Worm (Caenorhabditis elegans) whole organism, L4 larva: ENCODE measurements around the gene Y9C9A.8.
"Not testable (repeated sequence)": the region's sequence is repeated elsewhere in the genome, so short reads cannot be mapped to it uniquely, and the experiment has no call there.

Source experiments
- F26F4.8 ChIP-seq: fragments of 200-800 bp; sonication (Bioruptor generic); conservative IDR thresholded peaks from 2 replicates; pipeline ENCODE4 v1.3.6; 2022; ENCODE audit warnings: missing genetic modification characterization, missing compliant biosample characterization
- F49E8.2 ChIP-seq: sonication (generic microtip); optimal IDR thresholded peaks from 2 replicates; lab custom pipeline; 2016; ENCODE audit warnings: missing compliant biosample characterization, mild to moderate bottlenecking, missing genetic modification characterization, borderline replicate concordance
- R02D3.7 ChIP-seq: fragments of 150-350 bp; sonication (generic microtip); optimal IDR thresholded peaks from 3 replicates; lab custom pipeline; 2014; ENCODE audit warnings: missing biosample characterization, missing genetic modification characterization
- T20F7.1 ChIP-seq: fragments of 200-800 bp; sonication (Bioruptor generic); optimal IDR thresholded peaks from 2 replicates; lab custom pipeline; 2018; ENCODE audit warnings: mild to moderate bottlenecking, missing genetic modification characterization, missing compliant biosample characterization
- Y105C5A.15 ChIP-seq: fragments of 200-800 bp; sonication (Bioruptor generic); IDR thresholded peaks from 2 replicates; pipeline ENCODE4 v1.3.6; 2022; ENCODE audit warnings: missing genetic modification characterization, missing compliant biosample characterization
- Y75B8A.6 ChIP-seq: fragments of 200-800 bp; sonication (Bioruptor generic); IDR thresholded peaks from 2 replicates; pipeline ENCODE4 v1.3.6; 2022; ENCODE audit warnings: missing genetic modification reagents, missing genetic modification characterization, missing compliant biosample characterization
- aly-2 ChIP-seq: sonication (generic microtip); optimal IDR thresholded peaks from 2 replicates; lab custom pipeline; 2018; ENCODE audit warnings: missing biosample characterization, missing genetic modification characterization
- arid-1 ChIP-seq: fragments of 200-800 bp; sonication (Bioruptor generic); conservative IDR thresholded peaks from 2 replicates; pipeline ENCODE4 v1.3.6; 2022; ENCODE audit warnings: missing genetic modification reagents, missing genetic modification characterization, missing compliant biosample characterization
- attf-4 ChIP-seq: sonication (generic microtip); optimal IDR thresholded peaks from 3 replicates; lab custom pipeline; 2017; ENCODE audit warnings: missing biosample characterization, missing genetic modification characterization
- ceh-82 ChIP-seq: sonication (generic microtip); optimal IDR thresholded peaks from 2 replicates; lab custom pipeline; 2017; ENCODE audit warnings: missing biosample characterization, missing genetic modification characterization
- ces-1 ChIP-seq: fragments of 150-350 bp; sonication (generic microtip); optimal IDR thresholded peaks from 4 replicates; lab custom pipeline; 2014; ENCODE audit warnings: missing biosample characterization, missing genetic modification reagents, missing genetic modification characterization
- daf-16 ChIP-seq, 3 experiments: sonication (generic microtip); optimal IDR thresholded peaks; 2 replicates each; lab custom pipeline; 2016 to 2017; ENCODE audit warnings: missing genetic modification characterization in 3 of 3, missing genetic modification reagents in 3 of 3, mild to moderate bottlenecking in 2 of 3, missing compliant biosample characterization in 2 of 3, missing biosample characterization in 1 of 3, moderate library complexity in 1 of 3
- daf-19 ChIP-seq: fragments of 200-800 bp; sonication (Bioruptor generic); conservative IDR thresholded peaks from 2 replicates; pipeline ENCODE4 v1.3.6; 2022; ENCODE audit warnings: missing genetic modification characterization, missing compliant biosample characterization
- daf-8 ChIP-seq: fragments of 200-800 bp; sonication (Bioruptor generic); IDR thresholded peaks from 2 replicates; pipeline ENCODE4 v1.3.6; 2022; ENCODE audit warnings: missing genetic modification characterization, missing compliant biosample characterization
- dpl-1 ChIP-seq: fragments of 150-350 bp; optimal IDR thresholded peaks from 2 replicates; lab custom pipeline; 2014; ENCODE audit warnings: missing biosample characterization, missing genetic modification reagents, missing genetic modification characterization
- duxl-1 ChIP-seq: sonication (generic microtip); optimal IDR thresholded peaks from 2 replicates; lab custom pipeline; 2016; ENCODE audit warnings: mild to moderate bottlenecking, missing genetic modification characterization, moderate library complexity, missing compliant biosample characterization; ENCODE audit not compliant: poor library complexity
- dve-1 ChIP-seq: sonication (generic microtip); optimal IDR thresholded peaks from 2 replicates; lab custom pipeline; 2017; ENCODE audit warnings: antibody characterized with exemption, mild to moderate bottlenecking, missing genetic modification characterization, missing compliant biosample characterization; ENCODE audit not compliant: insufficient read depth
- egl-27 ChIP-seq: sonication (generic microtip); optimal IDR thresholded peaks from 3 replicates; lab custom pipeline; 2017; ENCODE audit warnings: missing biosample characterization, missing genetic modification reagents, missing genetic modification characterization
- egl-43 ChIP-seq: fragments of 200-800 bp; sonication (Bioruptor generic); IDR thresholded peaks from 2 replicates; pipeline ENCODE4 v1.3.6; 2022; ENCODE audit warnings: missing genetic modification reagents, missing genetic modification characterization, missing compliant biosample characterization
- gei-8 ChIP-seq: fragments of 200-800 bp; sonication (Bioruptor generic); optimal IDR thresholded peaks from 2 replicates; lab custom pipeline; 2018; ENCODE audit warnings: mild to moderate bottlenecking, missing genetic modification characterization, missing compliant biosample characterization
- lin-1 ChIP-seq: fragments of 200-800 bp; sonication (Bioruptor generic); IDR thresholded peaks from 2 replicates; pipeline ENCODE4 v1.3.6; 2022; ENCODE audit warnings: missing genetic modification reagents, missing genetic modification characterization, missing compliant biosample characterization
- lin-13 ChIP-seq: fragments of 150-350 bp; optimal IDR thresholded peaks from 2 replicates; lab custom pipeline; 2014; ENCODE audit warnings: missing biosample characterization, missing genetic modification reagents, missing genetic modification characterization
- lin-39 ChIP-seq: fragments of 150-350 bp; optimal IDR thresholded peaks from 2 replicates; lab custom pipeline; 2014; ENCODE audit warnings: missing biosample characterization, missing genetic modification reagents, missing genetic modification characterization
- mes-2 ChIP-seq: sonication (generic microtip); optimal IDR thresholded peaks from 2 replicates; lab custom pipeline; 2016; ENCODE audit warnings: missing genotype, mild to moderate bottlenecking, missing genetic modification characterization, missing compliant biosample characterization; ENCODE audit not compliant: poor library complexity, severe bottlenecking
- mxl-2 ChIP-seq: fragments of 200-800 bp; sonication (Bioruptor generic); conservative IDR thresholded peaks from 2 replicates; pipeline ENCODE4 v1.3.6; 2022; ENCODE audit warnings: missing genetic modification reagents, missing genetic modification characterization, missing compliant biosample characterization
- nhr-111 ChIP-seq: fragments of 200-800 bp; sonication (Bioruptor generic); optimal IDR thresholded peaks from 2 replicates; lab custom pipeline; 2018; ENCODE audit warnings: mild to moderate bottlenecking, missing genetic modification characterization, missing compliant biosample characterization
- nhr-237 ChIP-seq: sonication (generic microtip); optimal IDR thresholded peaks from 2 replicates; lab custom pipeline; 2017; ENCODE audit warnings: missing biosample characterization, missing genetic modification characterization
- nhr-25 ChIP-seq: sonication (generic microtip); optimal IDR thresholded peaks from 2 replicates; lab custom pipeline; 2017; ENCODE audit warnings: missing genetic modification characterization, mild to moderate bottlenecking, missing compliant biosample characterization, antibody characterized with exemption, moderate library complexity, borderline replicate concordance; ENCODE audit not compliant: insufficient read depth
- nhr-28 ChIP-seq: fragments of 150-350 bp; optimal IDR thresholded peaks from 2 replicates; lab custom pipeline; 2014; ENCODE audit warnings: missing biosample characterization, missing genetic modification characterization
- nhr-48 ChIP-seq: sonication (generic microtip); optimal IDR thresholded peaks from 2 replicates; lab custom pipeline; 2016; ENCODE audit warnings: mild to moderate bottlenecking, missing genetic modification characterization, missing compliant biosample characterization
- nhr-6 ChIP-seq: fragments of 150-350 bp; optimal IDR thresholded peaks from 2 replicates; lab custom pipeline; 2014; ENCODE audit warnings: missing biosample characterization, missing genetic modification characterization
- nhr-77 ChIP-seq: fragments of 150-350 bp; optimal IDR thresholded peaks from 2 replicates; lab custom pipeline; 2014; ENCODE audit warnings: missing biosample characterization, missing genetic modification characterization
- pha-4 ChIP-seq, 2 experiments: fragments of 150-350 bp in 1 of 2; fragments of 200-800 bp in 1 of 2; sonication (Bioruptor generic) in 1 of 2; IDR thresholded peaks in 1 of 2; optimal IDR thresholded peaks in 1 of 2; 2 replicates each; pipeline versions ENCODE4 v1.3.6 to Lab custom; 2014 to 2022; ENCODE audit warnings: missing genetic modification characterization in 2 of 2, missing genetic modification reagents in 2 of 2, missing biosample characterization in 1 of 2, missing compliant biosample characterization in 1 of 2
- snpc-1.2 ChIP-seq: fragments of 200-800 bp; sonication (Bioruptor generic); IDR thresholded peaks from 2 replicates; pipeline ENCODE4 v1.3.6; 2022; ENCODE audit warnings: missing genetic modification reagents, missing genetic modification characterization, missing compliant biosample characterization
- tag-97 ChIP-seq: fragments of 200-800 bp; sonication (Bioruptor generic); IDR thresholded peaks from 2 replicates; pipeline ENCODE4 v1.3.6; 2022; ENCODE audit warnings: missing genetic modification characterization, missing compliant biosample characterization
- unc-62 ChIP-seq, 3 experiments: fragments of 150-350 bp in 1 of 3; sonication (generic microtip); optimal IDR thresholded peaks in 2 of 3; peaks in 1 of 3; 1 replicate in 1 of 3; 2 replicates in 2 of 3; lab custom pipeline; 2014 to 2017; ENCODE audit warnings: missing biosample characterization in 3 of 3, missing genetic modification characterization in 3 of 3, missing genetic modification reagents in 3 of 3, missing genotype in 1 of 3
- vab-7 ChIP-seq: fragments of 200-800 bp; sonication (Bioruptor generic); IDR thresholded peaks from 2 replicates; pipeline ENCODE4 v1.3.6; 2022; ENCODE audit warnings: missing genetic modification reagents, missing genetic modification characterization, missing compliant biosample characterization
- zfp-2 ChIP-seq: sonication (generic microtip); optimal IDR thresholded peaks from 2 replicates; lab custom pipeline; 2016; ENCODE audit warnings: mild to moderate bottlenecking, missing genetic modification characterization, missing compliant biosample characterization
- zfp-3 ChIP-seq: fragments of 200-800 bp; sonication (Bioruptor generic); conservative IDR thresholded peaks from 2 replicates; pipeline ENCODE4 v1.3.6; 2022; ENCODE audit warnings: missing genetic modification reagents, missing genetic modification characterization, missing compliant biosample characterization
- zip-2 ChIP-seq: fragments of 150-350 bp; optimal IDR thresholded peaks from 2 replicates; lab custom pipeline; 2014; ENCODE audit warnings: missing biosample characterization, missing genetic modification characterization
- ztf-11 ChIP-seq: fragments of 150-350 bp; optimal IDR thresholded peaks from 2 replicates; lab custom pipeline; 2014; ENCODE audit warnings: missing biosample characterization, missing genetic modification characterization

Y9C9A.8 gene

ce11 chrIV:4941681-4942080, 11.5 kb downstream of the Y9C9A.8 start, which contains the start of gene Y9C9A.5:
Y9C9A.5 (plus strand) TSS chrIV:4941981.
- TF ChIP-seq lin-13 (GFP tag; lab: Kevin White, UChicago) (no peak), daf-8 (GFP tag; lab: Robert Waterston, UW) (no peak), T20F7.1 (GFP tag; lab: Kevin White, UChicago) (no peak), gei-8 (no peak), attf-4 (tag; lab: Kevin White, UChicago) (no peak), nhr-25 (no peak), lin-1 (no peak), tag-97 (GFP tag; lab: Robert Waterston, UW) (no peak), unc-62 (GFP tag; optimal IDR thresholded peaks at IDR 0.05 in 1 of 2; lab: Kevin White, UChicago) (no peak), unc-62 (tag; optimal IDR thresholded peaks at IDR 0.05; lab: Kevin White, UChicago) (no peak), vab-7 (GFP tag; lab: Robert Waterston, UW) (no peak), nhr-48 (tag; lab: Kevin White, UChicago) (no peak), egl-43 (GFP tag; lab: Robert Waterston, UW) (no peak), ceh-82 (tag; lab: Kevin White, UChicago) (no peak), F49E8.2 (tag; lab: Kevin White, UChicago) (no peak), mxl-2 (GFP tag; lab: Robert Waterston, UW) (no peak), Y75B8A.6 (no peak), mes-2 (tag; lab: Kevin White, UChicago) (no peak), ces-1 (GFP tag; lab: Kevin White, UChicago) (no peak), dve-1 (tag; lab: Kevin White, UChicago) (no peak), nhr-6 (tag; lab: Kevin White, UChicago) (no peak)
- TF ChIP-seq, all 104 proteins: peak for 0

ce11 chrIV:4945771-4946170, 15.6 kb downstream of the Y9C9A.8 start, which contains the start of gene str-169:
str-169 (plus strand) TSS chrIV:4946071.
- TF ChIP-seq Y75B8A.6 = no peak
- no peak for TF ChIP-seq daf-16 (GFP tag; optimal IDR thresholded peaks at IDR 0.05; lab: Kevin White, UChicago)
- TF ChIP-seq daf-16 (tag; optimal IDR thresholded peaks at IDR 0.05; lab: Kevin White, UChicago) = no peak
- TF ChIP-seq lin-39 (tag; lab: Kevin White, UChicago) = no peak
- TF ChIP-seq nhr-237 (tag; lab: Kevin White, UChicago) = no peak
- TF ChIP-seq Y105C5A.15 (GFP tag; lab: Robert Waterston, UW) = no peak

ce11 chrIV:4949729-4950128, 19.6 kb downstream of the Y9C9A.8 start:
- TF ChIP-seq pha-4 (GFP tag; IDR thresholded peaks at IDR 0.05; lab: Robert Waterston, UW) (peak; percentile 88; the same call in 1 of the 2 replicates), snpc-1.2 (GFP tag; lab: Robert Waterston, UW) (peak; percentile 96), zfp-3 (GFP tag; lab: Robert Waterston, UW) (peak; percentile 52; the same call in 1 of the 2 replicates), F26F4.8 (GFP tag; lab: Robert Waterston, UW) (peak; percentile 89), arid-1 (GFP tag; lab: Robert Waterston, UW) (peak; percentile 82)
- not testable (repeated sequence) for TF ChIP-seq pha-4 (tag; optimal IDR thresholded peaks at IDR 0.05; lab: Kevin White, UChicago)

ce11 chrIV:4953887-4954286, 23.7 kb downstream of the Y9C9A.8 start, which contains the start of gene str-163:
str-163 (plus strand) TSS chrIV:4954187.
- TF ChIP-seq nhr-28 (no peak), daf-19 (no peak), nhr-77 (tag; lab: Kevin White, UChicago) (no peak), arid-1 (GFP tag; lab: Robert Waterston, UW) (no peak), ztf-11 (tag; lab: Kevin White, UChicago) (no peak), aly-2 (tag; lab: Kevin White, UChicago) (no peak), vab-7 (GFP tag; lab: Robert Waterston, UW) (no peak), nhr-48 (tag; lab: Kevin White, UChicago) (no peak), zip-2 (no peak), duxl-1 (tag; lab: Kevin White, UChicago) (no peak), egl-27 (tag; lab: Kevin White, UChicago) (no peak), R02D3.7 (tag; lab: Kevin White, UChicago) (no peak), zfp-2 (tag; lab: Kevin White, UChicago) (no peak), nhr-111 (GFP tag; lab: Kevin White, UChicago) (no peak), dpl-1 (GFP tag; lab: Kevin White, UChicago) (no peak)
